Worm (Caenorhabditis elegans): Measurements from ENCODE around the gene cct-4.

- TF ChIP-seq athp-1 (tag; optimal IDR thresholded peaks at IDR 0.05) (no peak), B0261.1 (tag; optimal IDR thresholded peaks at IDR 0.05) (no peak), ztf-26 (tag; optimal IDR thresholded peaks at IDR 0.05) (no peak), madf-3 (GFP tag; IDR thresholded peaks at IDR 0.05) (no peak), C17E4.6 (GFP tag; IDR thresholded peaks at IDR 0.05) (no peak), ztf-28 (GFP tag; IDR thresholded peaks at IDR 0.05) (no peak), Y79H2A.3 (GFP tag; conservative IDR thresholded peaks at IDR 0.05) (no peak), ama-1 (optimal IDR thresholded peaks at IDR 0.05) (no peak), ama-1 (GFP tag; optimal IDR thresholded peaks at IDR 0.05) (no peak), F33H1.4 (GFP tag; IDR thresholded peaks at IDR 0.05) (no peak), ceh-40 (GFP tag; IDR thresholded peaks at IDR 0.05) (no peak), rec-8 (tag; optimal IDR thresholded peaks at IDR 0.05) (no peak), Y56A3A.18 (GFP tag; IDR thresholded peaks at IDR 0.05) (no peak)
Observed at ce11 chrII:8278415-8278814, 5.1 kb upstream of the cct-4 start, which contains the start of the genes mrpl-10 and clec-142.

Measured in whole organism, young adult.